Fruit fly (Drosophila melanogaster) whole organism, embryonic: ENCODE results near the gene Tlk.

Experiments used
- ATbp ChIP-seq: fragments of 200-800 bp; sonication (Bioruptor generic); optimal IDR thresholded peaks from 2 replicates; lab custom pipeline; 2017; ENCODE audit warnings: missing biosample characterization, mild to moderate bottlenecking, missing genetic modification characterization, missing genetic modification reagents
- Adf1 ChIP-seq: fragments of 200-800 bp; sonication (Bioruptor generic); IDR thresholded peaks from 2 replicates; pipeline ENCODE4 v1.3.6; 2022; ENCODE audit warnings: missing biosample characterization, missing genetic modification characterization
- Atf3 ChIP-seq: fragments of 200-800 bp; sonication (Bioruptor generic); optimal IDR thresholded peaks from 3 replicates; lab custom pipeline; 2016; ENCODE audit warnings: missing biosample characterization, missing genetic modification characterization
- CG10274 ChIP-seq: fragments of 200-800 bp; sonication (Bioruptor generic); optimal IDR thresholded peaks from 3 replicates; lab custom pipeline; 2017; ENCODE audit warnings: missing biosample characterization, mild to moderate bottlenecking, missing genetic modification characterization
- CG12104 ChIP-seq: fragments of 200-800 bp; sonication (Bioruptor generic); optimal IDR thresholded peaks from 3 replicates; lab custom pipeline; 2016; ENCODE audit warnings: missing biosample characterization, missing genetic modification characterization
- CG12769 ChIP-seq: fragments of 200-800 bp; sonication (Bioruptor generic); optimal IDR thresholded peaks from 2 replicates; lab custom pipeline; 2019; ENCODE audit warnings: missing biosample characterization, mild to moderate bottlenecking, missing genetic modification characterization, moderate library complexity
- CG14050 ChIP-seq: fragments of 200-800 bp; sonication (Bioruptor generic); IDR thresholded peaks from 3 replicates; pipeline ENCODE4 v1.3.6; 2022; ENCODE audit warnings: missing biosample characterization, missing genetic modification characterization
- CG14710 ChIP-seq: fragments of 200-800 bp; sonication (Bioruptor generic); optimal IDR thresholded peaks from 3 replicates; lab custom pipeline; 2019; ENCODE audit warnings: missing biosample characterization, mild to moderate bottlenecking, missing genetic modification characterization, moderate library complexity
- CG15479 ChIP-seq: fragments of 200-800 bp; sonication (Bioruptor generic); optimal IDR thresholded peaks from 3 replicates; lab custom pipeline; 2019; ENCODE audit warnings: missing biosample characterization, mild to moderate bottlenecking, missing genetic modification characterization, moderate library complexity
- CG1603 ChIP-seq: fragments of 200-800 bp; sonication (Bioruptor generic); optimal IDR thresholded peaks from 2 replicates; lab custom pipeline; 2019; ENCODE audit warnings: missing biosample characterization, mild to moderate bottlenecking, missing genetic modification characterization, moderate library complexity
- CG17802 ChIP-seq: fragments of 200-800 bp; sonication (Bioruptor generic); optimal IDR thresholded peaks from 2 replicates; lab custom pipeline; 2018; ENCODE audit warnings: missing biosample characterization, mild to moderate bottlenecking, missing genetic modification characterization, moderate library complexity
- CG2129 ChIP-seq: fragments of 200-800 bp; sonication (Bioruptor generic); IDR thresholded peaks from 2 replicates; pipeline ENCODE4 v1.3.6; 2022; ENCODE audit warnings: missing biosample characterization, missing genetic modification characterization; ENCODE audit not compliant: partially characterized antibody
- CG2678 ChIP-seq: fragments of 200-800 bp; sonication (Bioruptor generic); optimal IDR thresholded peaks from 3 replicates; lab custom pipeline; 2019; ENCODE audit warnings: missing biosample characterization, mild to moderate bottlenecking, missing genetic modification characterization, moderate library complexity
- CG3163 ChIP-seq: fragments of 200-800 bp; sonication (Bioruptor generic); optimal IDR thresholded peaks from 3 replicates; lab custom pipeline; 2016; ENCODE audit warnings: missing biosample characterization, missing genetic modification characterization
- CG3281 ChIP-seq: fragments of 200-800 bp; sonication (Bioruptor generic); optimal IDR thresholded peaks from 3 replicates; lab custom pipeline; 2017; ENCODE audit warnings: missing biosample characterization, mild to moderate bottlenecking, missing genetic modification characterization
- CG4360 ChIP-seq: fragments of 200-800 bp; sonication (Bioruptor generic); IDR thresholded peaks from 2 replicates; pipeline ENCODE4 v1.3.6; 2022; ENCODE audit warnings: missing biosample characterization, missing genetic modification characterization
- CG9932 ChIP-seq: fragments of 200-800 bp; sonication (Bioruptor generic); IDR thresholded peaks from 2 replicates; pipeline ENCODE4 v1.3.6; 2022; ENCODE audit warnings: missing biosample characterization, missing genetic modification characterization
- Chrac-16 ChIP-seq: fragments of 200-800 bp; sonication (Bioruptor generic); optimal IDR thresholded peaks from 3 replicates; lab custom pipeline; 2016; ENCODE audit warnings: missing biosample characterization, missing genetic modification characterization
- ERR ChIP-seq: fragments of 200-800 bp; sonication (Bioruptor generic); optimal IDR thresholded peaks from 2 replicates; lab custom pipeline; 2016; ENCODE audit warnings: missing biosample characterization, missing genetic modification characterization
- MBD-R2 ChIP-seq: fragments of 200-800 bp; sonication (Bioruptor generic); IDR thresholded peaks from 2 replicates; pipeline ENCODE4 v1.3.6; 2022; ENCODE audit warnings: missing biosample characterization, missing genetic modification characterization
- Med ChIP-seq: fragments of 200-800 bp; sonication (Bioruptor generic); peaks from one replicate; lab custom pipeline; 2016; ENCODE audit warnings: missing biosample characterization, missing genetic modification characterization, mild to moderate bottlenecking, inconsistent platforms, moderate library complexity
- Mes4 ChIP-seq: fragments of 200-800 bp; sonication (Bioruptor generic); optimal IDR thresholded peaks from 2 replicates; lab custom pipeline; 2016; ENCODE audit warnings: missing biosample characterization, missing genetic modification characterization
- Nf-YB ChIP-seq: fragments of 200-800 bp; sonication (Bioruptor generic); optimal IDR thresholded peaks from 3 replicates; lab custom pipeline; 2019; ENCODE audit warnings: missing biosample characterization, mild to moderate bottlenecking, missing genetic modification characterization, moderate library complexity
- Oli ChIP-seq: fragments of 200-800 bp; sonication (Bioruptor generic); optimal IDR thresholded peaks from 2 replicates; lab custom pipeline; 2018; ENCODE audit warnings: missing biosample characterization, mild to moderate bottlenecking, missing genetic modification characterization, moderate library complexity
- Ssrp ChIP-seq: fragments of 200-800 bp; sonication (Bioruptor generic); optimal IDR thresholded peaks from 2 replicates; lab custom pipeline; 2018; ENCODE audit warnings: missing biosample characterization, mild to moderate bottlenecking, missing genetic modification characterization, moderate library complexity
- Stat92E ChIP-seq, 3 experiments: fragments of >200 bp in 2 of 3; fragments of 200-800 bp in 1 of 3; sonication (Bioruptor generic) in 1 of 3; optimal IDR thresholded peaks; 2 replicates each; lab custom pipeline; 2017 to 2019; ENCODE audit warnings: missing biosample characterization in 3 of 3, missing genetic modification characterization in 3 of 3, mild to moderate bottlenecking in 1 of 3, moderate library complexity in 1 of 3
- Trl ChIP-seq, 3 experiments: fragments of >200 bp in 2 of 3; fragments of 200-800 bp in 1 of 3; sonication (Bioruptor generic) in 1 of 3; optimal IDR thresholded peaks; 2 replicates in 1 of 3; 3 replicates in 2 of 3; lab custom pipeline; 2016 to 2017; ENCODE audit warnings: missing biosample characterization in 1 of 3, missing genetic modification characterization in 1 of 3
- abd-A ChIP-seq: fragments of 200-800 bp; sonication (Bioruptor generic); optimal IDR thresholded peaks from 3 replicates; lab custom pipeline; 2019; ENCODE audit warnings: missing biosample characterization, mild to moderate bottlenecking, missing genetic modification characterization, moderate library complexity
- bbx ChIP-seq: fragments of 200-800 bp; sonication (Bioruptor generic); IDR thresholded peaks from 2 replicates; pipeline ENCODE4 v1.3.6; 2022; ENCODE audit warnings: missing biosample characterization, missing genetic modification characterization; ENCODE audit not compliant: partially characterized antibody
- cato ChIP-seq: fragments of 200-800 bp; sonication (Bioruptor generic); optimal IDR thresholded peaks from 2 replicates; lab custom pipeline; 2016; ENCODE audit warnings: missing biosample characterization, missing genetic modification characterization, borderline replicate concordance
- cg ChIP-seq: fragments of 200-800 bp; sonication (Bioruptor generic); optimal IDR thresholded peaks from 3 replicates; lab custom pipeline; 2019; ENCODE audit warnings: missing biosample characterization, mild to moderate bottlenecking, missing genetic modification characterization, moderate library complexity
- chif ChIP-seq, 2 experiments: fragments of 200-800 bp; sonication (Bioruptor generic); optimal IDR thresholded peaks; 3 replicates each; lab custom pipeline; 2016; ENCODE audit warnings: missing biosample characterization in 2 of 2, missing genetic modification characterization in 2 of 2
- chinmo ChIP-seq: fragments of 200-800 bp; sonication (Bioruptor generic); IDR thresholded peaks from 4 replicates; pipeline ENCODE4 v1.3.6; 2022; ENCODE audit warnings: missing biosample characterization, missing genetic modification characterization; ENCODE audit not compliant: partially characterized antibody
- chn ChIP-seq: fragments of 200-800 bp; sonication (Bioruptor generic); optimal IDR thresholded peaks from 2 replicates; lab custom pipeline; 2016; ENCODE audit warnings: missing biosample characterization, missing genetic modification characterization
- crol ChIP-seq: fragments of 200-800 bp; sonication (Bioruptor generic); IDR thresholded peaks from 2 replicates; pipeline ENCODE4 v1.3.6; 2022; ENCODE audit warnings: missing biosample characterization, missing genetic modification characterization
- danr ChIP-seq: fragments of 200-800 bp; sonication (Bioruptor generic); IDR thresholded peaks from 2 replicates; pipeline ENCODE4 v1.3.6; 2022; ENCODE audit warnings: missing biosample characterization, missing genetic modification characterization
- ftz-f1 ChIP-seq: fragments of 200-800 bp; sonication (Bioruptor generic); optimal IDR thresholded peaks from 2 replicates; lab custom pipeline; 2016; ENCODE audit warnings: missing biosample characterization, missing genetic modification characterization
- gce ChIP-seq: fragments of 200-800 bp; sonication (Bioruptor generic); IDR thresholded peaks from 3 replicates; pipeline ENCODE4 v1.3.6; 2022; ENCODE audit warnings: missing biosample characterization, missing genetic modification characterization
- hbn ChIP-seq: fragments of 200-800 bp; sonication (Bioruptor generic); IDR thresholded peaks from 2 replicates; pipeline ENCODE4 v1.3.6; 2022; ENCODE audit warnings: missing biosample characterization, missing genetic modification characterization; ENCODE audit not compliant: partially characterized antibody
- kah ChIP-seq: fragments of 200-800 bp; sonication (Bioruptor generic); optimal IDR thresholded peaks from 2 replicates; lab custom pipeline; 2018; ENCODE audit warnings: missing biosample characterization, mild to moderate bottlenecking, missing genetic modification characterization
- kni ChIP-seq: fragments of 200-800 bp; sonication (Bioruptor generic); optimal IDR thresholded peaks from 3 replicates; lab custom pipeline; 2017; ENCODE audit warnings: mild to moderate bottlenecking, missing biosample characterization, missing genetic modification reagents, missing genetic modification characterization
- mirr ChIP-seq: fragments of 200-800 bp; sonication (Bioruptor generic); optimal IDR thresholded peaks from 3 replicates; lab custom pipeline; 2018; ENCODE audit warnings: missing biosample characterization, mild to moderate bottlenecking, missing genetic modification characterization
- pzg ChIP-seq: fragments of 200-800 bp; sonication (Bioruptor generic); optimal IDR thresholded peaks from 3 replicates; lab custom pipeline; 2018; ENCODE audit warnings: missing biosample characterization, mild to moderate bottlenecking, missing genetic modification characterization, moderate library complexity
- sqz ChIP-seq: fragments of 200-800 bp; sonication (Bioruptor generic); optimal IDR thresholded peaks from 3 replicates; lab custom pipeline; 2018; ENCODE audit warnings: missing biosample characterization, mild to moderate bottlenecking, missing genetic modification characterization
- yki ChIP-seq: fragments of >200 bp; optimal IDR thresholded peaks from 3 replicates; lab custom pipeline; 2018
- zen2 ChIP-seq: fragments of 200-800 bp; sonication (Bioruptor generic); IDR thresholded peaks from 3 replicates; pipeline ENCODE4 v1.3.6; 2022; ENCODE audit warnings: missing biosample characterization, missing genetic modification characterization; ENCODE audit not compliant: partially characterized antibody

Gene Tlk

DNA sequence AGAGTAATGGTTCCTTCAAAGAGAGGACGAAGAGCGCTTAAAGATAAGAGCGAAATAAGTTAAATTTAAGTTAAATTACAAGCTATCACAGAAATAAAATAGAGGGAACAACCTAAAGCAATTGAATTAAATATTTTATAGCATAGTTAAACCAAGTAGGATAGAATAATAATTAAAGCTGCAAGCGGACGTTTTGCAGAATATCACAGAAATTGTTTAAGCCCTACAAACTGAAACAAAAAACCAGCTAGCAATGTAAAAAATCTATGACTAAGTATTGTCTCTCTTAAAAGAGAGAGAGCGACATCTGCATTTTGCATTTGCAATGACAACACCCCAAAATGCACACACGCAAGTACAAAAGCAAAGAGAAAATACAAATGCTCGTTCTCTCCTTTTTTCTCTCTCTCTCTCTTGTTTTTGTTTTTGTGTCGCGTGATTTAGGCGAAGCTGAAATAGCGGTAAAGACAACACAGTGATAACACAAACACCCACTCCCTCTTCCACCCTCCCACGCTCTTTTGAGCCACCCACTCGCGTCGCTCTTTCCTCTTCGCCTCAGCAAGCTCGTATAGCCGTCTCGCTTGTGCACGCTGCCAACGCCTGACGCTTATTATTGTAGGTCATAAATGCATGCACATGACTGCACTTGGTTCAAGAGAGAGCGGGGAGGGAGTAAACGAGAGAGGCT is 42.5 kb upstream of the Tlk start (continued):
- TF ChIP-seq hbn (GFP tag; lab: Robert Waterston, UW): no peak
- TF ChIP-seq Adf1 (GFP tag; lab: Robert Waterston, UW): peak; percentile 61; the same call in 1 of the 2 replicates
- no peak for TF ChIP-seq CG14710 (tag; lab: Kevin White, UChicago)
- no peak for TF ChIP-seq CG12104 (GFP tag; lab: Kevin White, UChicago)
- no peak for TF ChIP-seq kah (GFP tag; lab: Kevin White, UChicago)
- TF ChIP-seq zen2 (GFP tag; lab: Robert Waterston, UW): 0 out of 3 replicates have a peak, but pooled peaks have one; percentile 35
- TF ChIP-seq CG3163: peak; percentile 98
- no peak for TF ChIP-seq gce
- peak; percentile 42 for TF ChIP-seq chn (GFP tag; lab: Kevin White, UChicago)
- peak; percentile 80 for TF ChIP-seq abd-A (tag; lab: Kevin White, UChicago)
- TF ChIP-seq Med: peak; percentile 87
- peak; percentile 44 for TF ChIP-seq ERR (GFP tag; lab: Kevin White, UChicago)
- TF ChIP-seq ftz-f1 (GFP tag; lab: Kevin White, UChicago): peak; percentile 62
- peak; percentile 70 for TF ChIP-seq cg (GFP tag; lab: Kevin White, UChicago)
- TF ChIP-seq Trl (optimal IDR thresholded peaks at IDR 0.05; lab: Kevin White, UChicago): peak; percentile 93 to 94
- TF ChIP-seq Trl (GFP tag; optimal IDR thresholded peaks at IDR 0.05; lab: Kevin White, UChicago): peak; percentile 13
- peak; percentile 39; the same call in 1 of the 2 replicates for TF ChIP-seq CG4360 (GFP tag; lab: Robert Waterston, UW)
- TF ChIP-seq mirr (GFP tag; lab: Kevin White, UChicago): peak; percentile 72
- TF ChIP-seq yki (lab: Kevin White, UChicago): peak; percentile 63
- no peak for TF ChIP-seq bbx
- peak; percentile 98 for TF ChIP-seq crol (GFP tag; lab: Robert Waterston, UW)
- peak; percentile 37 for TF ChIP-seq CG1603 (tag; lab: Kevin White, UChicago)
- TF ChIP-seq CG12769 (tag; lab: Kevin White, UChicago): peak; percentile 62
- TF ChIP-seq Stat92E (GFP tag; optimal IDR thresholded peaks at IDR 0.05; lab: Kevin White, UChicago): peak in 1 of 3 experiments; percentile 4

DNA sequence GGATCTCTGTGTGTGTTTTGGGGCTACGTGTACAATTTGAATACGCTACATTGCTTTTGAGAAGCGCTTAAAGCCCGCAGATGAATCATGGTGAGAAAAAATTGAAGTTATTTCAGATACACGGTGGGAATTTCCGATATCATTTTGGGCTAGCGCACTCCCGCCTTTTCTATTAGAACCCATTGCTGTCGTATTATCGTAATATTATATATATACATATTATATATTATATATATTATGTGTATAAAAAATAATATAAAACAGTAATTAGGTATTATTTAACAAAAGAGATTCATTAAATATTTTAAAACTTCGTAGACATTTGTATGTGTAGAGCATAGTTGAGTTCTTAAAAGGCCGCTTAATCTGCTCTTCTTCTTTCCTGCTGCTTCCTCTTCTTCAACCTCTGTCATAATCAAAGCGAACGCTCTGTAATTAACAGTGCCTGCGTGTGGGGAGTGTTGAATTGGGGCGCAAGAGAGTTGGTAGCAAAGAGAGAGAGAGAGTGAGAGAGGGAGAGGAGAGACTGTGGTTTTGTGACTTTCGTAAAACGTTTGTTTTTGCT is 41.9 kb upstream of the Tlk start:
- TF ChIP-seq CG15479 (GFP tag; lab: Kevin White, UChicago) (no peak), danr (GFP tag; lab: Robert Waterston, UW) (peak; percentile 54; the same call in 1 of the 2 replicates), kni (GFP tag; lab: Kevin White, UChicago) (peak; percentile 1), CG2678 (peak; percentile 93), Ssrp (peak; percentile 91), MBD-R2 (GFP tag; lab: Robert Waterston, UW) (no peak), CG2129 (GFP tag; lab: Robert Waterston, UW) (no peak), pzg (GFP tag; lab: Kevin White, UChicago) (no peak), cato (GFP tag; lab: Kevin White, UChicago) (peak; percentile 21), CG14050 (peak; percentile 39; the same call in 2 of the 3 replicates), Oli (tag; lab: Kevin White, UChicago) (peak; percentile 92), zen2 (GFP tag; lab: Robert Waterston, UW) (no peak), Chrac-16 (peak; percentile 54), sqz (GFP tag; lab: Kevin White, UChicago) (peak; percentile 43), Atf3 (GFP tag; lab: Kevin White, UChicago) (peak; percentile 20), CG17802 (peak; percentile 52), ATbp (GFP tag; lab: Kevin White, UChicago) (peak; percentile 68), CG3281 (peak; percentile 81), Nf-YB (peak; percentile 74), chif (GFP tag; optimal IDR thresholded peaks at IDR 0.05; lab: Kevin White, UChicago) (peak in 1 of 2 experiments; percentile 28), CG10274 (GFP tag; lab: Kevin White, UChicago) (peak; percentile 98), CG9932 (GFP tag; lab: Robert Waterston, UW) (no peak; the same call in none of the 2 replicates), chinmo (GFP tag; lab: Robert Waterston, UW) (peak; percentile 18; the same call in 2 of the 4 replicates), Trl (optimal IDR thresholded peaks at IDR 0.05; lab: Kevin White, UChicago) (peak; percentile 93 to 95), Trl (GFP tag; optimal IDR thresholded peaks at IDR 0.05; lab: Kevin White, UChicago) (no peak), Mes4 (GFP tag; lab: Kevin White, UChicago) (no peak)
